Fruit fly (Drosophila melanogaster): ENCODE results near the gene Elp1.

Elp1 gene

dm6 chr3R:11657786-11658193, 7.0 kb downstream of the Elp1 start (continued):
- TF ChIP-seq Drgx (GFP tag; IDR thresholded peaks at IDR 0.05) (peak; percentile 73), tna (GFP tag; IDR thresholded peaks at IDR 0.05; ENCODE audit: partially characterized antibody) (no peak), CG16863 (GFP tag; optimal IDR thresholded peaks at IDR 0.05) (no peak), CG11093 (GFP tag; IDR thresholded peaks at IDR 0.05) (no peak), Fer3 (tag; optimal IDR thresholded peaks at IDR 0.05) (peak; percentile 32), odd (GFP tag; optimal IDR thresholded peaks at IDR 0.05) (no peak), tx (GFP tag; optimal IDR thresholded peaks at IDR 0.05) (no peak), lmd (GFP tag; IDR thresholded peaks at IDR 0.05) (peak; percentile 29; the same call in 1 of the 2 replicates), CG17361 (GFP tag; IDR thresholded peaks at IDR 0.05) (0 out of 3 replicates have a peak, but pooled peaks have one; percentile 8), Doc2 (GFP tag; IDR thresholded peaks at IDR 0.05) (no peak), eyg (GFP tag; optimal IDR thresholded peaks at IDR 0.05) (no peak), zf30C (GFP tag; optimal IDR thresholded peaks at IDR 0.05) (peak; percentile 84), CG31441 (GFP tag; IDR thresholded peaks at IDR 0.05) (peak; percentile 14; the same call in 1 of the 2 replicates), lab (GFP tag; optimal IDR thresholded peaks at IDR 0.05) (peak; percentile 59), H2.0 (GFP tag; IDR thresholded peaks at IDR 0.05) (no peak), CG14014 (GFP tag; IDR thresholded peaks at IDR 0.05) (no peak), pita (GFP tag; optimal IDR thresholded peaks at IDR 0.05) (no peak), Atf-2 (GFP tag; optimal IDR thresholded peaks at IDR 0.05) (no peak), Med (GFP tag) (peak; percentile 81), CG6813 (GFP tag; optimal IDR thresholded peaks at IDR 0.05) (no peak), Hr3 (GFP tag; optimal IDR thresholded peaks at IDR 0.05) (no peak), crol (GFP tag; IDR thresholded peaks at IDR 0.05) (no peak), Hmr (GFP tag; optimal IDR thresholded peaks at IDR 0.05) (peak; percentile 40), unc-4 (GFP tag; IDR thresholded peaks at IDR 0.05; ENCODE audit: partially characterized antibody) (no peak), bab2 (GFP tag; optimal IDR thresholded peaks at IDR 0.05) (peak; percentile 24), sens-2 (GFP tag; IDR thresholded peaks at IDR 0.05) (no peak), CG9817 (tag; optimal IDR thresholded peaks at IDR 0.05) (peak; percentile 10), tup (GFP tag; optimal IDR thresholded peaks at IDR 0.05) (no peak), E2f2 (GFP tag; IDR thresholded peaks at IDR 0.05) (no peak), Mad (GFP tag; optimal IDR thresholded peaks at IDR 0.05) (no peak), Nf-YC (tag; optimal IDR thresholded peaks at IDR 0.05) (peak; percentile 26), HLH54F (GFP tag; optimal IDR thresholded peaks at IDR 0.05) (peak; percentile 32), HHEX (GFP tag; optimal IDR thresholded peaks at IDR 0.05) (no peak), CG18619 (GFP tag; optimal IDR thresholded peaks at IDR 0.05) (no peak), CG43689 (GFP tag; IDR thresholded peaks at IDR 0.05) (no peak), onecut (GFP tag; IDR thresholded peaks at IDR 0.05) (no peak), scrt (GFP tag; optimal IDR thresholded peaks at IDR 0.05) (peak; percentile 1), CG33213 (GFP tag; optimal IDR thresholded peaks at IDR 0.05) (no peak), Usf (GFP tag; optimal IDR thresholded peaks at IDR 0.05) (no peak), CG11696 (GFP tag; IDR thresholded peaks at IDR 0.05) (no peak), MESR4 (GFP tag; optimal IDR thresholded peaks at IDR 0.05) (no peak), hkb (optimal IDR thresholded peaks at IDR 0.05) (no peak), hkb (GFP tag; IDR thresholded peaks at IDR 0.05) (peak; percentile 39; the same call in 1 of the 2 replicates), kah (GFP tag; optimal IDR thresholded peaks at IDR 0.05) (no peak), CG12769 (tag; optimal IDR thresholded peaks at IDR 0.05) (peak; percentile 74), Xrp1 (GFP tag; IDR thresholded peaks at IDR 0.05) (peak; percentile 64; the same call in 1 of the 2 replicates), pum (GFP tag; optimal IDR thresholded peaks at IDR 0.05) (peak; percentile 4), ash1 (GFP tag; optimal IDR thresholded peaks at IDR 0.05) (no peak), pho (GFP tag; optimal IDR thresholded peaks at IDR 0.05) (peak; percentile 26), CG8281 (tag; optimal IDR thresholded peaks at IDR 0.05) (no peak), fu2 (GFP tag; optimal IDR thresholded peaks at IDR 0.05) (no peak), NC2α (GFP tag; optimal IDR thresholded peaks at IDR 0.05) (no peak)
